Comparison of ENCODE assay signal across 1 fruit fly cellular context in genomic region chr3L:11273444-11274141, dm6.
A peak's percentile ranks its signal among the peaks of the same experiment; 100 is the strongest.
TF ChIP-seq lines count a peak whose summit lies in the region.

No protein-coding gene starts in this region.

TF ChIP-seq in whole organism, embryonic, 481 proteins besides CTCF, POLR2A, EP300 and RAD21 (continued from another document):
- TF ChIP-seq hkb (optimal IDR thresholded peaks at IDR 0.05; lab: Kevin White, UChicago) (no peak), hkb (GFP tag; IDR thresholded peaks at IDR 0.05; lab: Robert Waterston, UW) (peak; percentile 12; the same call in 1 of the 2 replicates), gcm (GFP tag; optimal IDR thresholded peaks at IDR 0.05; lab: Kevin White, UChicago) (peak; percentile 38), CG13424 (tag; optimal IDR thresholded peaks at IDR 0.05; lab: Kevin White, UChicago) (peak; percentile 25), Antp (GFP tag; optimal IDR thresholded peaks at IDR 0.05; lab: Kevin White, UChicago) (no peak), CG17568 (GFP tag; optimal IDR thresholded peaks at IDR 0.05; lab: Kevin White, UChicago) (peak; percentile 34), ATbp (GFP tag; optimal IDR thresholded peaks at IDR 0.05; lab: Kevin White, UChicago) (peak; percentile 22), nerfin-1 (tag; optimal IDR thresholded peaks at IDR 0.05; lab: Kevin White, UChicago) (peak; percentile 35), CG7745 (tag; optimal IDR thresholded peaks at IDR 0.05; lab: Kevin White, UChicago) (peak; percentile 43), mirr (GFP tag; optimal IDR thresholded peaks at IDR 0.05; lab: Kevin White, UChicago) (peak; percentile 14), CG2875 (GFP tag; optimal IDR thresholded peaks at IDR 0.05; lab: Kevin White, UChicago) (peak; percentile 16), Blimp-1 (GFP tag; optimal IDR thresholded peaks at IDR 0.05; lab: Kevin White, UChicago) (peak; percentile 1), CG33557 (GFP tag; optimal IDR thresholded peaks at IDR 0.05; lab: Kevin White, UChicago) (peak; percentile 63), ci (GFP tag; IDR thresholded peaks at IDR 0.05; lab: Robert Waterston, UW) (peak; percentile 42; the same call in 1 of the 3 replicates), bsh (GFP tag; optimal IDR thresholded peaks at IDR 0.05; lab: Kevin White, UChicago) (peak in 1 of 2 experiments; percentile 37), run (tag; optimal IDR thresholded peaks at IDR 0.05; lab: Kevin White, UChicago) (peak; percentile 15), Asciz (GFP tag; optimal IDR thresholded peaks at IDR 0.05; lab: Kevin White, UChicago) (peak; percentile 69), dmrt11E (tag; optimal IDR thresholded peaks at IDR 0.05; lab: Kevin White, UChicago) (peak; percentile 57), CG32767 (GFP tag; IDR thresholded peaks at IDR 0.05; lab: Robert Waterston, UW) (no peak), dpn (GFP tag; optimal IDR thresholded peaks at IDR 0.05; lab: Kevin White, UChicago) (no peak), CG14710 (tag; optimal IDR thresholded peaks at IDR 0.05; lab: Kevin White, UChicago) (peak; percentile 3), Hsf (GFP tag; optimal IDR thresholded peaks at IDR 0.05; lab: Kevin White, UChicago) (no peak), CG2202 (tag; optimal IDR thresholded peaks at IDR 0.05; lab: Kevin White, UChicago) (peak; percentile 45), CG4707 (GFP tag; optimal IDR thresholded peaks at IDR 0.05; lab: Kevin White, UChicago) (no peak), CG18262 (tag; optimal IDR thresholded peaks at IDR 0.05; lab: Kevin White, UChicago) (peak; percentile 42), CG1529 (GFP tag; optimal IDR thresholded peaks at IDR 0.05; lab: Kevin White, UChicago) (peak; percentile 27), sens (GFP tag; lab: Kevin White, UChicago) (peak; percentile 81), ac (GFP tag; optimal IDR thresholded peaks at IDR 0.05; lab: Kevin White, UChicago) (peak; percentile 9), CG10366 (GFP tag; IDR thresholded peaks at IDR 0.05; lab: Robert Waterston, UW) (no peak), salm (tag; optimal IDR thresholded peaks at IDR 0.05; lab: Kevin White, UChicago) (peak; percentile 31), CG2678 (tag; optimal IDR thresholded peaks at IDR 0.05; lab: Kevin White, UChicago) (peak; percentile 29), CG10431 (GFP tag; optimal IDR thresholded peaks at IDR 0.05; lab: Kevin White, UChicago) (peak; percentile 16), CG7556 (GFP tag; optimal IDR thresholded peaks at IDR 0.05; lab: Kevin White, UChicago) (peak; percentile 9), Gug (GFP tag; IDR thresholded peaks at IDR 0.05; lab: Robert Waterston, UW) (no peak), CG9727 (GFP tag; optimal IDR thresholded peaks at IDR 0.05; lab: Kevin White, UChicago) (peak; percentile 12), CG15601 (tag; optimal IDR thresholded peaks at IDR 0.05; lab: Kevin White, UChicago) (peak; percentile 57), tll (GFP tag; optimal IDR thresholded peaks at IDR 0.05; lab: Kevin White, UChicago) (peak in 1 of 2 experiments; percentile 53), CG3407 (GFP tag; optimal IDR thresholded peaks at IDR 0.05; lab: Kevin White, UChicago) (peak; percentile 58), CG6254 (GFP tag; optimal IDR thresholded peaks at IDR 0.05; lab: Kevin White, UChicago) (peak; percentile 28), gsb-n (tag; optimal IDR thresholded peaks at IDR 0.05; lab: Kevin White, UChicago) (peak; percentile 46), trem (tag; optimal IDR thresholded peaks at IDR 0.05; lab: Kevin White, UChicago) (peak; percentile 27)
TF ChIP-seq in whole organism, embryonic: peak in this region for 60.
